Worm (Caenorhabditis elegans): ENCODE measurements around the gene T04C12.33.

Gene T04C12.33

ce11 chrV:11022817-11023216 lies 29.2 kb upstream of the T04C12.33 start, which contains the start of the genes C13G3.12 and hot-6:
TSS of gene C13G3.12 (minus strand) at chrV:11022917.
TSS of gene hot-6 (minus strand) at chrV:11022937.
- TF ChIP-seq unc-39 (tag; optimal IDR thresholded peaks at IDR 0.05): no peak
- TF ChIP-seq nhr-23 (tag; optimal IDR thresholded peaks at IDR 0.05): no peak
- no peak for TF ChIP-seq crh-2 (tag; optimal IDR thresholded peaks at IDR 0.05)
- no peak for TF ChIP-seq dmd-4 (tag; optimal IDR thresholded peaks at IDR 0.05)
- no peak for TF ChIP-seq ztf-4 (tag; optimal IDR thresholded peaks at IDR 0.05)

ce11 chrV:11027740-11028139 lies 24.3 kb upstream of the T04C12.33 start:
- no peak for TF ChIP-seq mdl-1 (tag; optimal IDR thresholded peaks at IDR 0.05)
- TF ChIP-seq nhr-21 (tag; optimal IDR thresholded peaks at IDR 0.05): no peak
- TF ChIP-seq crh-2 (tag; optimal IDR thresholded peaks at IDR 0.05): no peak
- TF ChIP-seq zag-1 (tag; optimal IDR thresholded peaks at IDR 0.05): no peak
- TF ChIP-seq gmeb-1 (tag; optimal IDR thresholded peaks at IDR 0.05): no peak
- TF ChIP-seq ZK546.5 (tag; optimal IDR thresholded peaks at IDR 0.05): no peak
- TF ChIP-seq mbf-1 (tag; optimal IDR thresholded peaks at IDR 0.05): no peak
- TF ChIP-seq ztf-11 (tag; optimal IDR thresholded peaks at IDR 0.05): no peak
- TF ChIP-seq nhr-10 (tag; optimal IDR thresholded peaks at IDR 0.05): no peak
- no peak for TF ChIP-seq blmp-1 (tag; optimal IDR thresholded peaks at IDR 0.05; ENCODE audit: insufficient read depth)
- no peak for TF ChIP-seq ceh-82 (tag; optimal IDR thresholded peaks at IDR 0.05)
- TF ChIP-seq dmd-4 (tag; optimal IDR thresholded peaks at IDR 0.05): no peak
- TF ChIP-seq C34F6.9 (tag; optimal IDR thresholded peaks at IDR 0.05): no peak
- TF ChIP-seq unc-62 (GFP tag; optimal IDR thresholded peaks at IDR 0.05): no peak
- no peak for TF ChIP-seq ztf-4 (tag; optimal IDR thresholded peaks at IDR 0.05)

- TF ChIP-seq lin-39 (tag; optimal IDR thresholded peaks at IDR 0.05) (no peak), nhr-10 (tag; optimal IDR thresholded peaks at IDR 0.05) (peak; percentile 16), crh-2 (tag; optimal IDR thresholded peaks at IDR 0.05) (peak; percentile 70), F13H6.1 (tag; optimal IDR thresholded peaks at IDR 0.05) (peak; percentile 57), fos-1 (tag; optimal IDR thresholded peaks at IDR 0.05) (peak; percentile 24), unc-55 (GFP tag; optimal IDR thresholded peaks at IDR 0.05) (peak; percentile 79), nhr-129 (tag; optimal IDR thresholded peaks at IDR 0.05) (no peak), unc-39 (tag; optimal IDR thresholded peaks at IDR 0.05) (no peak), nhr-21 (tag; optimal IDR thresholded peaks at IDR 0.05) (no peak), lin-13 (GFP tag; optimal IDR thresholded peaks at IDR 0.05) (peak; percentile 20), sma-3 (GFP tag; optimal IDR thresholded peaks at IDR 0.05) (peak; percentile 75), snpc-4 (tag; optimal IDR thresholded peaks at IDR 0.05) (no peak), alr-1 (tag; optimal IDR thresholded peaks at IDR 0.05) (no peak), Y55F3AM.14 (GFP tag; optimal IDR thresholded peaks at IDR 0.05) (no peak), nhr-6 (tag; optimal IDR thresholded peaks at IDR 0.05) (peak; percentile 17), lsy-2 (tag; optimal IDR thresholded peaks at IDR 0.05) (peak in 1 of 2 experiments; percentile 70), ZK546.5 (tag; optimal IDR thresholded peaks at IDR 0.05) (no peak), sma-9 (GFP tag; optimal IDR thresholded peaks at IDR 0.05) (peak; percentile 73), sma-9 (tag; optimal IDR thresholded peaks at IDR 0.05) (no peak), mdl-1 (tag; optimal IDR thresholded peaks at IDR 0.05) (no peak), gmeb-1 (tag; optimal IDR thresholded peaks at IDR 0.05) (peak; percentile 94), C34F6.9 (tag; optimal IDR thresholded peaks at IDR 0.05) (peak; percentile 43), nhr-11 (tag; optimal IDR thresholded peaks at IDR 0.05) (no peak)
Measured at ce11 chrV:11029309-11029708, 22.7 kb upstream of the T04C12.33 start.

ce11 chrV:11030675-11031074 lies 21.3 kb upstream of the T04C12.33 start:
- TF ChIP-seq nhr-10 (tag; optimal IDR thresholded peaks at IDR 0.05) (no peak), mab-5 (tag; optimal IDR thresholded peaks at IDR 0.05) (no peak), dmd-4 (tag; optimal IDR thresholded peaks at IDR 0.05) (no peak), alr-1 (tag; optimal IDR thresholded peaks at IDR 0.05) (no peak), lsy-2 (tag; optimal IDR thresholded peaks at IDR 0.05) (no peak), unc-62 (GFP tag; optimal IDR thresholded peaks at IDR 0.05) (no peak), skn-1 (tag; optimal IDR thresholded peaks at IDR 0.05) (no peak), zag-1 (tag; optimal IDR thresholded peaks at IDR 0.05) (no peak), Y55F3AM.14 (GFP tag; optimal IDR thresholded peaks at IDR 0.05) (no peak), gmeb-1 (tag; optimal IDR thresholded peaks at IDR 0.05) (no peak), nhr-77 (tag; optimal IDR thresholded peaks at IDR 0.05) (no peak), nhr-21 (tag; optimal IDR thresholded peaks at IDR 0.05) (no peak), ceh-16 (tag; optimal IDR thresholded peaks at IDR 0.05) (no peak), nhr-12 (tag; optimal IDR thresholded peaks at IDR 0.05) (no peak), nhr-23 (tag; optimal IDR thresholded peaks at IDR 0.05) (no peak), aly-2 (tag; optimal IDR thresholded peaks at IDR 0.05) (no peak)

All from whole organism, L2 larva.